Worm (Caenorhabditis elegans) whole organism, L4/young adult: ENCODE results near the gene Y9C9A.13.

Experiments used
- W03F9.2 ChIP-seq: fragments of 150-350 bp; optimal IDR thresholded peaks from 2 replicates; lab custom pipeline; 2014; ENCODE audit warnings: missing biosample characterization, missing genetic modification characterization
- him-1 ChIP-seq: sonication (generic microtip); optimal IDR thresholded peaks from 2 replicates; lab custom pipeline; 2016; ENCODE audit warnings: missing genotype, missing genetic modification reagents, missing genetic modification characterization, missing compliant biosample characterization

ce11 chrIV:4953887-4954286 lies 15.4 kb downstream of the Y9C9A.13 start, which contains the start of gene str-163:
- no peak for TF ChIP-seq W03F9.2
- TF ChIP-seq him-1 (tag; lab: Kevin White, UChicago): no peak
